Worm (Caenorhabditis elegans) whole organism, early embryonic: Measurements from ENCODE around the gene R02D3.8.

ENCODE experiments used
- F13C5.2 ChIP-seq: sonication (generic microtip); optimal IDR thresholded peaks from 2 replicates; lab custom pipeline; 2017; ENCODE audit warnings: mild to moderate bottlenecking, missing genetic modification characterization, inconsistent platforms, missing compliant biosample characterization
- ama-1 ChIP-seq: fragments of 150-350 bp; optimal IDR thresholded peaks from 2 replicates; lab custom pipeline; 2014
- ceh-13 ChIP-seq: fragments of 200-800 bp; sonication (Bioruptor generic); optimal IDR thresholded peaks from 2 replicates; lab custom pipeline; 2018; ENCODE audit warnings: mild to moderate bottlenecking, missing genetic modification characterization, missing compliant biosample characterization
- ceh-36 ChIP-seq: sonication (generic microtip); optimal IDR thresholded peaks from 2 replicates; lab custom pipeline; 2016; ENCODE audit warnings: missing genetic modification characterization, inconsistent platforms, missing compliant biosample characterization
- flt-1 ChIP-seq: fragments of 200-800 bp; sonication (Bioruptor generic); IDR thresholded peaks from 2 replicates; pipeline ENCODE4 v1.3.6; 2022; ENCODE audit warnings: missing genetic modification characterization, missing compliant biosample characterization
- tbx-37 ChIP-seq: fragments of 200-800 bp; sonication (Bioruptor generic); conservative IDR thresholded peaks from 2 replicates; pipeline ENCODE4 v1.3.6; 2022; ENCODE audit warnings: missing genetic modification reagents, missing genetic modification characterization, missing compliant biosample characterization

DNA sequence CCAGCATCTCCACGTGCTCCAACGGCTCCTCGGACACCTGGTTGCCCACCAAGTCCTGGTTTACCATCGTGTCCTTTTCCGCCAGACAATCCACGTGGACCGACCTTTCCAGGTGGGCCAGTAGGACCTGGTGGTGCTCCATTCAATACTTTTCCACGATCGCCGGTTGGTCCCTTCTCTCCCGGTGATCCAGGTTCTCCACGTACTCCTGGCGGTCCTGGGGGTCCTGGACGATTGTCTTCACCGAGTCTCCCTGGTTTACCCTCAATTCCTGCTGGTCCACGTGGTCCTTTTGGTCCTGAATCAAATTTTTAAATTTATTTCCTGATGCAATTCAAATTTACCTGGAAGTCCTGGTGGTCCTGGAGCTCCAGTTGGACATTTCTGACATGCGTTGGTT, 1.4 kb upstream of the R02D3.8 start:
- TF ChIP-seq ceh-13 (no peak), ama-1 (no peak), tbx-37 (no peak), ceh-36 (no peak), flt-1 (GFP tag; lab: Robert Waterston, UW) (no peak), F13C5.2 (tag; lab: Kevin White, UChicago) (no peak)
